Worm (Caenorhabditis elegans): ENCODE data around the gene Y37E11B.6.

The Y37E11B.6 gene

ce11 chrIV:3578667-3579066 lies 20.4 kb downstream of the Y37E11B.6 start:
- TF ChIP-seq sea-1 (GFP tag; conservative IDR thresholded peaks at IDR 0.05) (no peak), hmg-4 (GFP tag; optimal IDR thresholded peaks at IDR 0.05) (no peak), B0310.2 (tag; optimal IDR thresholded peaks at IDR 0.05) (no peak), scrt-1 (GFP tag; IDR thresholded peaks at IDR 0.05) (no peak), ceh-13 (GFP tag; optimal IDR thresholded peaks at IDR 0.05) (no peak), pes-1 (GFP tag; IDR thresholded peaks at IDR 0.05) (no peak), F13C5.2 (tag; optimal IDR thresholded peaks at IDR 0.05) (no peak), tbx-37 (GFP tag; conservative IDR thresholded peaks at IDR 0.05) (no peak), ceh-36 (tag; optimal IDR thresholded peaks at IDR 0.05) (no peak), flt-1 (GFP tag; IDR thresholded peaks at IDR 0.05) (no peak), hnd-1 (tag; optimal IDR thresholded peaks at IDR 0.05) (no peak), tra-4 (tag; optimal IDR thresholded peaks at IDR 0.05) (no peak), tbx-11 (GFP tag; IDR thresholded peaks at IDR 0.05) (no peak), ama-1 (optimal IDR thresholded peaks at IDR 0.05) (no peak), aly-1 (tag; optimal IDR thresholded peaks at IDR 0.05) (no peak), ets-7 (tag; optimal IDR thresholded peaks at IDR 0.05) (no peak)

ce11 chrIV:3578155-3578554 lies 21.0 kb downstream of the Y37E11B.6 start, which contains the start of gene Y37E11B.2:
Y37E11B.2 (plus strand) TSS chrIV:3578455.
- TF ChIP-seq tbx-37 (GFP tag; conservative IDR thresholded peaks at IDR 0.05) (no peak), aly-1 (tag; optimal IDR thresholded peaks at IDR 0.05) (no peak), F13C5.2 (tag; optimal IDR thresholded peaks at IDR 0.05) (no peak), hnd-1 (tag; optimal IDR thresholded peaks at IDR 0.05) (no peak), tbx-11 (GFP tag; IDR thresholded peaks at IDR 0.05) (no peak), pes-1 (GFP tag; IDR thresholded peaks at IDR 0.05) (no peak), ceh-36 (tag; optimal IDR thresholded peaks at IDR 0.05) (no peak), scrt-1 (GFP tag; IDR thresholded peaks at IDR 0.05) (no peak), tra-4 (tag; optimal IDR thresholded peaks at IDR 0.05) (no peak), sea-1 (GFP tag; conservative IDR thresholded peaks at IDR 0.05) (no peak)

- TF ChIP-seq ama-1 (optimal IDR thresholded peaks at IDR 0.05) (no peak), F13C5.2 (tag; optimal IDR thresholded peaks at IDR 0.05) (no peak), hnd-1 (tag; optimal IDR thresholded peaks at IDR 0.05) (no peak), sea-1 (GFP tag; conservative IDR thresholded peaks at IDR 0.05) (no peak), ceh-36 (tag; optimal IDR thresholded peaks at IDR 0.05) (no peak), ets-7 (tag; optimal IDR thresholded peaks at IDR 0.05) (no peak), ceh-13 (GFP tag; optimal IDR thresholded peaks at IDR 0.05) (no peak), flt-1 (GFP tag; IDR thresholded peaks at IDR 0.05) (no peak), hmbx-1 (tag; optimal IDR thresholded peaks at IDR 0.05) (no peak)
Measured at ce11 chrIV:3570612-3571011, 28.5 kb downstream of the Y37E11B.6 start.

DNA sequence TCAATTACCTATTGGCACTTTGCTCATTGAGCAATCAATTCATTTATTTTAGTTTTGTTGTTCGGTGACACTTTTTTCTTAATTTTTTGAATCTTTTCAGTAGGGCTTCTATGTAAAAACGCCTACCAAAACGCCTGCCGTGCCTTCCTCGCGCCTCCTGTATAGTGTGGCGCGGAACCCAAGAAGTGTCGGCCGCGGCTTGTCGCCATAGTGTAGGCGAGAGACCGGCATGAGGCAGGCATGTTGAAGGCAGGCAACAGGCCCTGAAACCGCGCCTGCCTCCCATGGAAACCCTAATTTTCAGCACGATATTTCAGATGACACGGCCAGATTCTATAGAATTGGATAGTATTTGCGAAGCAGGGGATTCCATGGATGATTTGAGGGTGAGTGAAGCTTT lies 30.5 kb downstream of the Y37E11B.6 start, which contains the start of gene otpl-1:
TSS of gene otpl-1 (plus strand) at position 372 of the 400 bp plus-strand sequence.
- TF ChIP-seq B0310.2 (tag; optimal IDR thresholded peaks at IDR 0.05) (no peak), F13C5.2 (tag; optimal IDR thresholded peaks at IDR 0.05) (no peak), aly-1 (tag; optimal IDR thresholded peaks at IDR 0.05) (no peak), tbx-37 (GFP tag; conservative IDR thresholded peaks at IDR 0.05) (no peak), hmbx-1 (tag; optimal IDR thresholded peaks at IDR 0.05) (no peak), tra-4 (tag; optimal IDR thresholded peaks at IDR 0.05) (no peak), pes-1 (GFP tag; IDR thresholded peaks at IDR 0.05) (no peak), ceh-13 (GFP tag; optimal IDR thresholded peaks at IDR 0.05) (no peak), tbx-11 (GFP tag; IDR thresholded peaks at IDR 0.05) (no peak), ets-7 (tag; optimal IDR thresholded peaks at IDR 0.05) (no peak), hmg-4 (GFP tag; optimal IDR thresholded peaks at IDR 0.05) (no peak), hnd-1 (tag; optimal IDR thresholded peaks at IDR 0.05) (no peak), ceh-36 (tag; optimal IDR thresholded peaks at IDR 0.05) (no peak)

- no peak for TF ChIP-seq pes-1 (GFP tag; IDR thresholded peaks at IDR 0.05)
Measured at ce11 chrIV:3564901-3565300, 34.2 kb downstream of the Y37E11B.6 start, which contains the start of gene sre-5. sre-5 (plus strand) TSS chrIV:3565201.

- no peak for TF ChIP-seq hmbx-1 (tag; optimal IDR thresholded peaks at IDR 0.05)
- TF ChIP-seq flt-1 (GFP tag; IDR thresholded peaks at IDR 0.05) = no peak
- TF ChIP-seq pes-1 (GFP tag; IDR thresholded peaks at IDR 0.05) = no peak
- no peak for TF ChIP-seq tbx-37 (GFP tag; conservative IDR thresholded peaks at IDR 0.05)
- TF ChIP-seq scrt-1 (GFP tag; IDR thresholded peaks at IDR 0.05) = no peak
- TF ChIP-seq tra-4 (tag; optimal IDR thresholded peaks at IDR 0.05) = no peak
- TF ChIP-seq F13C5.2 (tag; optimal IDR thresholded peaks at IDR 0.05) = no peak
- TF ChIP-seq B0310.2 (tag; optimal IDR thresholded peaks at IDR 0.05) = no peak
- TF ChIP-seq tbx-11 (GFP tag; IDR thresholded peaks at IDR 0.05) = no peak
- TF ChIP-seq aly-1 (tag; optimal IDR thresholded peaks at IDR 0.05) = no peak
- no peak for TF ChIP-seq ets-7 (tag; optimal IDR thresholded peaks at IDR 0.05)
- no peak for TF ChIP-seq hnd-1 (tag; optimal IDR thresholded peaks at IDR 0.05)
- TF ChIP-seq ceh-13 (GFP tag; optimal IDR thresholded peaks at IDR 0.05) = no peak
- TF ChIP-seq ama-1 (optimal IDR thresholded peaks at IDR 0.05) = no peak
- TF ChIP-seq sea-1 (GFP tag; conservative IDR thresholded peaks at IDR 0.05) = no peak
- TF ChIP-seq ceh-36 (tag; optimal IDR thresholded peaks at IDR 0.05) = no peak
Measured at ce11 chrIV:3559201-3559600, 39.9 kb downstream of the Y37E11B.6 start.

- TF ChIP-seq F13C5.2 (tag; optimal IDR thresholded peaks at IDR 0.05) = no peak
- TF ChIP-seq ama-1 (optimal IDR thresholded peaks at IDR 0.05) = no peak
- no peak for TF ChIP-seq ets-7 (tag; optimal IDR thresholded peaks at IDR 0.05)
- no peak for TF ChIP-seq aly-1 (tag; optimal IDR thresholded peaks at IDR 0.05)
- no peak for TF ChIP-seq flt-1 (GFP tag; IDR thresholded peaks at IDR 0.05)
- TF ChIP-seq hnd-1 (tag; optimal IDR thresholded peaks at IDR 0.05) = no peak
- TF ChIP-seq ceh-36 (tag; optimal IDR thresholded peaks at IDR 0.05) = no peak
- TF ChIP-seq B0310.2 (tag; optimal IDR thresholded peaks at IDR 0.05) = no peak
- TF ChIP-seq tbx-37 (GFP tag; conservative IDR thresholded peaks at IDR 0.05) = no peak
- no peak for TF ChIP-seq hmg-4 (GFP tag; optimal IDR thresholded peaks at IDR 0.05)
- TF ChIP-seq tra-4 (tag; optimal IDR thresholded peaks at IDR 0.05) = no peak
- TF ChIP-seq pes-1 (GFP tag; IDR thresholded peaks at IDR 0.05) = no peak
Measured at ce11 chrIV:3557331-3557730, 41.8 kb downstream of the Y37E11B.6 start, which contains the start of gene osm-9. osm-9 (minus strand) TSS chrIV:3557431.

- no peak for TF ChIP-seq tbx-37 (GFP tag; conservative IDR thresholded peaks at IDR 0.05)
- TF ChIP-seq aly-1 (tag; optimal IDR thresholded peaks at IDR 0.05) = no peak
- TF ChIP-seq tra-4 (tag; optimal IDR thresholded peaks at IDR 0.05) = no peak
- TF ChIP-seq ceh-36 (tag; optimal IDR thresholded peaks at IDR 0.05) = no peak
- no peak for TF ChIP-seq ama-1 (optimal IDR thresholded peaks at IDR 0.05)
- TF ChIP-seq hmbx-1 (tag; optimal IDR thresholded peaks at IDR 0.05) = no peak
- TF ChIP-seq B0310.2 (tag; optimal IDR thresholded peaks at IDR 0.05) = no peak
- no peak for TF ChIP-seq pes-1 (GFP tag; IDR thresholded peaks at IDR 0.05)
Measured at ce11 chrIV:3552933-3553332, 46.2 kb downstream of the Y37E11B.6 start.
